Fruit fly (Drosophila melanogaster) whole organism, prepupa: Measurements from ENCODE around the gene uncNacbeta.

Source experiments
- Blimp-1 ChIP-seq: fragments of 200-800 bp; sonication (Bioruptor generic); optimal IDR thresholded peaks from 3 replicates; lab custom pipeline; 2017; ENCODE audit warnings: missing biosample characterization, missing genetic modification characterization, mild to moderate bottlenecking, moderate library complexity, missing genetic modification reagents
- CG10631 ChIP-seq: fragments of 200-800 bp; sonication (Bioruptor generic); optimal IDR thresholded peaks from 2 replicates; lab custom pipeline; 2016; ENCODE audit warnings: missing biosample characterization, missing genetic modification characterization
- CG10669 ChIP-seq: fragments of 200-800 bp; sonication (Bioruptor generic); optimal IDR thresholded peaks from 3 replicates; lab custom pipeline; 2018; ENCODE audit warnings: missing biosample characterization, mild to moderate bottlenecking, missing genetic modification characterization, moderate library complexity
- CG11294 ChIP-seq: fragments of 200-800 bp; sonication (Bioruptor generic); IDR thresholded peaks from 2 replicates; pipeline ENCODE4 v1.3.6; 2022; ENCODE audit warnings: missing biosample characterization, missing genetic modification characterization
- CG11762 ChIP-seq: fragments of 200-800 bp; sonication (Bioruptor generic); optimal IDR thresholded peaks from 3 replicates; lab custom pipeline; 2016; ENCODE audit warnings: missing biosample characterization, missing genetic modification characterization; ENCODE audit not compliant: insufficient read depth
- CG11902 ChIP-seq: fragments of 200-800 bp; sonication (Bioruptor generic); optimal IDR thresholded peaks from 3 replicates; lab custom pipeline; 2016; ENCODE audit warnings: missing biosample characterization, missing genetic modification characterization
- CG1621 ChIP-seq: fragments of 200-800 bp; sonication (Bioruptor generic); optimal IDR thresholded peaks from 3 replicates; lab custom pipeline; 2018; ENCODE audit warnings: missing biosample characterization, mild to moderate bottlenecking, missing genetic modification characterization
- CG16779 ChIP-seq: fragments of 200-800 bp; sonication (Bioruptor generic); optimal IDR thresholded peaks from 3 replicates; lab custom pipeline; 2017; ENCODE audit warnings: missing biosample characterization, mild to moderate bottlenecking, missing genetic modification characterization
- CG31627 ChIP-seq: fragments of 200-800 bp; sonication (Bioruptor generic); optimal IDR thresholded peaks from 3 replicates; lab custom pipeline; 2016; ENCODE audit warnings: missing biosample characterization, missing genetic modification characterization
- CG32006 ChIP-seq: fragments of 200-800 bp; sonication (Bioruptor generic); optimal IDR thresholded peaks from 3 replicates; lab custom pipeline; 2017; ENCODE audit warnings: missing biosample characterization, mild to moderate bottlenecking, missing genetic modification characterization
- CG34406 ChIP-seq: fragments of 200-800 bp; sonication (Bioruptor generic); optimal IDR thresholded peaks from 3 replicates; lab custom pipeline; 2016; ENCODE audit warnings: missing biosample characterization, missing genetic modification characterization
- CG4318 ChIP-seq: fragments of 200-800 bp; sonication (Bioruptor generic); optimal IDR thresholded peaks from 3 replicates; lab custom pipeline; 2017; ENCODE audit warnings: missing biosample characterization, mild to moderate bottlenecking, missing genetic modification characterization
- CG6163 ChIP-seq: fragments of 200-800 bp; sonication (Bioruptor generic); IDR thresholded peaks from 3 replicates; pipeline ENCODE4 v1.3.6; 2022; ENCODE audit warnings: missing biosample characterization, missing genetic modification characterization
- CG6792 ChIP-seq: fragments of 200-800 bp; sonication (Bioruptor generic); optimal IDR thresholded peaks from 3 replicates; lab custom pipeline; 2016; ENCODE audit warnings: missing biosample characterization, missing genetic modification characterization
- CG6808 ChIP-seq: fragments of 200-800 bp; sonication (Bioruptor generic); optimal IDR thresholded peaks from 3 replicates; lab custom pipeline; 2017; ENCODE audit warnings: missing biosample characterization, missing genetic modification characterization, mild to moderate bottlenecking, moderate library complexity, missing genetic modification reagents
- CG6854 ChIP-seq: fragments of 200-800 bp; sonication (Bioruptor generic); optimal IDR thresholded peaks from 2 replicates; lab custom pipeline; 2017; ENCODE audit warnings: missing biosample characterization, mild to moderate bottlenecking, missing genetic modification characterization
- CG7368 ChIP-seq: fragments of 200-800 bp; sonication (Bioruptor generic); optimal IDR thresholded peaks from 3 replicates; lab custom pipeline; 2016; ENCODE audit warnings: missing biosample characterization, missing genetic modification characterization
- CG8119 ChIP-seq: fragments of 200-800 bp; sonication (Bioruptor generic); IDR thresholded peaks from 3 replicates; pipeline ENCODE4 v1.3.6; 2022; ENCODE audit warnings: missing biosample characterization, missing genetic modification characterization
- CG8319 ChIP-seq: fragments of 200-800 bp; sonication (Bioruptor generic); optimal IDR thresholded peaks from 3 replicates; lab custom pipeline; 2016; ENCODE audit warnings: missing biosample characterization, missing genetic modification characterization
- CG8632 ChIP-seq: fragments of 200-800 bp; sonication (Bioruptor generic); optimal IDR thresholded peaks from 3 replicates; lab custom pipeline; 2016; ENCODE audit warnings: missing biosample characterization, missing genetic modification characterization
- CG9139 ChIP-seq: fragments of 200-800 bp; sonication (Bioruptor generic); optimal IDR thresholded peaks from 3 replicates; lab custom pipeline; 2017; ENCODE audit warnings: missing biosample characterization, mild to moderate bottlenecking, missing genetic modification characterization
- Eip78C ChIP-seq: fragments of 200-800 bp; sonication (Bioruptor generic); peaks from one replicate; lab custom pipeline; 2016; ENCODE audit warnings: missing biosample characterization, missing genetic modification characterization
- Eip93F ChIP-seq: fragments of 200-800 bp; sonication (Bioruptor generic); optimal IDR thresholded peaks from 2 replicates; lab custom pipeline; 2016; ENCODE audit warnings: missing biosample characterization, mild to moderate bottlenecking, missing genetic modification characterization
- Ets21C ChIP-seq: fragments of 200-800 bp; sonication (Bioruptor generic); optimal IDR thresholded peaks from 3 replicates; lab custom pipeline; 2016; ENCODE audit warnings: missing biosample characterization, missing genetic modification characterization
- Ets96B ChIP-seq: fragments of 200-800 bp; optimal IDR thresholded peaks from 2 replicates; lab custom pipeline; 2019; ENCODE audit warnings: missing biosample characterization, mild to moderate bottlenecking, missing genetic modification characterization, moderate library complexity
- Gug ChIP-seq: fragments of 200-800 bp; sonication (Bioruptor generic); IDR thresholded peaks from 2 replicates; pipeline ENCODE4 v1.3.6; 2022; ENCODE audit warnings: missing biosample characterization, missing genetic modification characterization
- Hr38 ChIP-seq: sonication (Bioruptor generic); optimal IDR thresholded peaks from 2 replicates; lab custom pipeline; 2016; ENCODE audit warnings: missing biosample characterization, missing genetic modification characterization
- Hr39 ChIP-seq: fragments of 200-800 bp; sonication (Bioruptor generic); optimal IDR thresholded peaks from 2 replicates; lab custom pipeline; 2016; ENCODE audit warnings: missing biosample characterization, missing genetic modification characterization
- Hr4 ChIP-seq: fragments of 200-800 bp; sonication (Bioruptor generic); optimal IDR thresholded peaks from 3 replicates; lab custom pipeline; 2016; ENCODE audit warnings: missing biosample characterization, missing genetic modification characterization
- Lpt ChIP-seq: fragments of 200-800 bp; sonication (Bioruptor generic); optimal IDR thresholded peaks from 3 replicates; lab custom pipeline; 2016; ENCODE audit warnings: missing biosample characterization, missing genetic modification characterization
- Met ChIP-seq: fragments of 200-800 bp; sonication (Bioruptor generic); optimal IDR thresholded peaks from 3 replicates; lab custom pipeline; 2016; ENCODE audit warnings: missing biosample characterization, missing genetic modification characterization
- Smox ChIP-seq: fragments of 200-800 bp; sonication (Bioruptor generic); optimal IDR thresholded peaks from 3 replicates; lab custom pipeline; 2016; ENCODE audit warnings: missing biosample characterization, missing genetic modification characterization
- Sox14 ChIP-seq: fragments of 200-800 bp; sonication (Bioruptor generic); optimal IDR thresholded peaks from 3 replicates; lab custom pipeline; 2016; ENCODE audit warnings: missing biosample characterization, missing genetic modification characterization
- Sox15 ChIP-seq: fragments of 200-800 bp; sonication (Bioruptor generic); optimal IDR thresholded peaks from 3 replicates; lab custom pipeline; 2016; ENCODE audit warnings: missing biosample characterization, missing genetic modification characterization
- achi ChIP-seq: fragments of 200-800 bp; sonication (Bioruptor generic); optimal IDR thresholded peaks from 3 replicates; lab custom pipeline; 2016; ENCODE audit warnings: missing biosample characterization, missing genetic modification characterization
- acj6 ChIP-seq: fragments of 200-800 bp; sonication (Bioruptor generic); optimal IDR thresholded peaks from 3 replicates; lab custom pipeline; 2016; ENCODE audit warnings: missing biosample characterization, missing genetic modification characterization
- dac ChIP-seq: fragments of 200-800 bp; sonication (Bioruptor generic); optimal IDR thresholded peaks from 2 replicates; lab custom pipeline; 2017; ENCODE audit warnings: missing biosample characterization, mild to moderate bottlenecking, missing genetic modification characterization
- dsx ChIP-seq: fragments of 200-800 bp; optimal IDR thresholded peaks from 3 replicates; lab custom pipeline; 2019; ENCODE audit warnings: missing biosample characterization, mild to moderate bottlenecking, missing genetic modification characterization, moderate library complexity; ENCODE audit not compliant: poor library complexity, severe bottlenecking
- eg ChIP-seq: fragments of 200-800 bp; sonication (Bioruptor generic); IDR thresholded peaks from 3 replicates; pipeline ENCODE4 v1.3.6; 2022; ENCODE audit warnings: missing biosample characterization, missing genetic modification characterization
- fd59A ChIP-seq: fragments of 200-800 bp; sonication (Bioruptor generic); optimal IDR thresholded peaks from 2 replicates; lab custom pipeline; 2017; ENCODE audit warnings: missing biosample characterization, mild to moderate bottlenecking, missing genetic modification characterization, missing genetic modification reagents
- fd85E ChIP-seq: fragments of 200-800 bp; sonication (Bioruptor generic); optimal IDR thresholded peaks from 3 replicates; lab custom pipeline; 2016; ENCODE audit warnings: missing biosample characterization, missing genetic modification characterization
- lz ChIP-seq: fragments of 200-800 bp; sonication (Bioruptor generic); optimal IDR thresholded peaks from 3 replicates; lab custom pipeline; 2016; ENCODE audit warnings: missing biosample characterization, missing genetic modification characterization
- net ChIP-seq: fragments of 200-800 bp; sonication (Bioruptor generic); optimal IDR thresholded peaks from 3 replicates; lab custom pipeline; 2016; ENCODE audit warnings: missing biosample characterization, missing genetic modification characterization
- pdm3 ChIP-seq: fragments of 200-800 bp; sonication (Bioruptor generic); optimal IDR thresholded peaks from 3 replicates; lab custom pipeline; 2016; ENCODE audit warnings: missing biosample characterization, missing genetic modification characterization
- salr ChIP-seq, 2 experiments: fragments of 200-800 bp; sonication (Bioruptor generic); optimal IDR thresholded peaks; 3 replicates each; lab custom pipeline; 2016 to 2018; ENCODE audit warnings: missing biosample characterization in 2 of 2, missing genetic modification characterization in 2 of 2, mild to moderate bottlenecking in 1 of 2
- spab ChIP-seq: fragments of 200-800 bp; sonication (Bioruptor generic); optimal IDR thresholded peaks from 2 replicates; lab custom pipeline; 2017; ENCODE audit warnings: missing biosample characterization, mild to moderate bottlenecking, missing genetic modification characterization, missing genetic modification reagents
- ss ChIP-seq, 2 experiments: fragments of 200-800 bp; sonication (Bioruptor generic); optimal IDR thresholded peaks; 2 replicates in 1 of 2; 3 replicates in 1 of 2; lab custom pipeline; 2017 to 2018; ENCODE audit warnings: mild to moderate bottlenecking in 2 of 2, missing biosample characterization in 2 of 2, missing genetic modification characterization in 2 of 2, moderate library complexity in 1 of 2
- svp ChIP-seq: fragments of 200-800 bp; sonication (Bioruptor generic); peaks from one replicate; lab custom pipeline; 2016; ENCODE audit warnings: missing biosample characterization, missing genetic modification characterization
- vri ChIP-seq: fragments of 200-800 bp; sonication (Bioruptor generic); optimal IDR thresholded peaks from 3 replicates; lab custom pipeline; 2016; ENCODE audit warnings: missing biosample characterization, mild to moderate bottlenecking, missing genetic modification characterization

The uncNacbeta gene

dm6 chr2L:606952-607351, 43.3 kb upstream of the uncNacbeta start (continued):
- TF ChIP-seq pdm3 (GFP tag; lab: Kevin White, UChicago) (peak; percentile 34), CG6792 (peak; percentile 23), Sox15 (no peak), CG1621 (tag; lab: Kevin White, UChicago) (peak; percentile 19), Hr4 (GFP tag; lab: Kevin White, UChicago) (no peak), Met (GFP tag; lab: Kevin White, UChicago) (peak; percentile 15), ss (GFP tag; optimal IDR thresholded peaks at IDR 0.05; lab: Kevin White, UChicago) (peak in 1 of 2 experiments; percentile 22), CG8119 (GFP tag; lab: Robert Waterston, UW) (no peak), Lpt (GFP tag; lab: Kevin White, UChicago) (no peak), vri (peak; percentile 4), spab (GFP tag; lab: Kevin White, UChicago) (peak; percentile 26), CG4318 (no peak), Hr38 (GFP tag; lab: Kevin White, UChicago) (no peak), Gug (no peak), Smox (GFP tag; lab: Kevin White, UChicago) (peak; percentile 41), CG34406 (peak; percentile 13), eg (GFP tag; lab: Robert Waterston, UW) (0 out of 3 replicates have a peak, but pooled peaks have one; percentile 32), CG7368 (no peak), CG11294 (no peak)

dm6 chr2L:606165-606564, 42.5 kb upstream of the uncNacbeta start:
- TF ChIP-seq CG6854 (no peak), CG1621 (tag; lab: Kevin White, UChicago) (peak; percentile 35), eg (GFP tag; lab: Robert Waterston, UW) (peak; percentile 94), dsx (GFP tag; lab: Kevin White, UChicago) (peak; percentile 35), CG9139 (no peak), CG32006 (GFP tag; lab: Kevin White, UChicago) (peak; percentile 92), lz (GFP tag; lab: Kevin White, UChicago) (peak; percentile 67), dac (GFP tag; lab: Kevin White, UChicago) (peak; percentile 79), fd59A (GFP tag; lab: Kevin White, UChicago) (peak; percentile 59), CG31627 (GFP tag; lab: Kevin White, UChicago) (peak; percentile 74), CG16779 (tag; lab: Kevin White, UChicago) (peak; percentile 21), CG10669 (peak; percentile 73), Hr39 (GFP tag; lab: Kevin White, UChicago) (peak; percentile 75), CG34406 (peak; percentile 50), svp (peak; percentile 86), spab (GFP tag; lab: Kevin White, UChicago) (peak; percentile 57), Eip93F (GFP tag; lab: Kevin White, UChicago) (no peak), Sox15 (peak; percentile 5), achi (GFP tag; lab: Kevin White, UChicago) (peak; percentile 65), CG11902 (no peak), Smox (GFP tag; lab: Kevin White, UChicago) (peak; percentile 69), ss (GFP tag; optimal IDR thresholded peaks at IDR 0.05; lab: Kevin White, UChicago) (peak in 1 of 2 experiments; percentile 18), Blimp-1 (GFP tag; lab: Kevin White, UChicago) (peak; percentile 44), pdm3 (GFP tag; lab: Kevin White, UChicago) (peak; percentile 84), salr (GFP tag; optimal IDR thresholded peaks at IDR 0.05; lab: Kevin White, UChicago) (peak; percentile 10 to 73), CG11762 (GFP tag; lab: Kevin White, UChicago) (peak; percentile 55), CG8319 (GFP tag; lab: Kevin White, UChicago) (peak; percentile 52), Ets96B (peak; percentile 39), Hr4 (GFP tag; lab: Kevin White, UChicago) (peak; percentile 91), Sox14 (GFP tag; lab: Kevin White, UChicago) (peak; percentile 84), fd85E (GFP tag; lab: Kevin White, UChicago) (no peak), CG6163 (GFP tag; lab: Robert Waterston, UW) (peak; percentile 92), net (GFP tag; lab: Kevin White, UChicago) (peak; percentile 75), CG7368 (peak; percentile 68), CG6808 (GFP tag; lab: Kevin White, UChicago) (peak; percentile 66), vri (peak; percentile 72), CG10631 (peak; percentile 71), acj6 (GFP tag; lab: Kevin White, UChicago) (peak; percentile 59), Eip78C (peak; percentile 87), Ets21C (GFP tag; lab: Kevin White, UChicago) (peak; percentile 64), CG8632 (GFP tag; lab: Kevin White, UChicago) (peak; percentile 44), CG6792 (peak; percentile 69)
